Fruit fly (Drosophila melanogaster) whole organism, adult: ENCODE measurements around the gene CG11986.

Source experiments
- CG14711 ChIP-seq: fragments of 200-800 bp; sonication (Bioruptor generic); optimal IDR thresholded peaks from 2 replicates; lab custom pipeline; 2018; ENCODE audit warnings: missing biosample characterization, mild to moderate bottlenecking, missing genetic modification characterization, moderate library complexity
- CG7045 ChIP-seq: fragments of 200-800 bp; sonication (Bioruptor generic); optimal IDR thresholded peaks from 2 replicates; lab custom pipeline; 2017; ENCODE audit warnings: missing biosample characterization, mild to moderate bottlenecking, missing genetic modification characterization
- CG7101 ChIP-seq: fragments of 200-800 bp; sonication (Bioruptor generic); optimal IDR thresholded peaks from 2 replicates; lab custom pipeline; 2018; ENCODE audit warnings: missing biosample characterization, mild to moderate bottlenecking, missing genetic modification characterization, moderate library complexity
- Crg-1 ChIP-seq: fragments of 200-800 bp; sonication (Bioruptor generic); optimal IDR thresholded peaks from 2 replicates; lab custom pipeline; 2016; ENCODE audit warnings: missing biosample characterization, missing genetic modification characterization
- Hr96 ChIP-seq: fragments of 200-800 bp; sonication (Bioruptor generic); optimal IDR thresholded peaks from 2 replicates; lab custom pipeline; 2016; ENCODE audit warnings: missing biosample characterization, missing genetic modification characterization
- Mnt ChIP-seq: fragments of 200-800 bp; sonication (Bioruptor generic); optimal IDR thresholded peaks from 2 replicates; lab custom pipeline; 2016; ENCODE audit warnings: missing biosample characterization, mild to moderate bottlenecking, missing genetic modification characterization
- bab1 ChIP-seq: fragments of 200-800 bp; sonication (Bioruptor generic); optimal IDR thresholded peaks from 3 replicates; lab custom pipeline; 2019; ENCODE audit warnings: missing biosample characterization, mild to moderate bottlenecking, missing genetic modification characterization, moderate library complexity
- cic ChIP-seq: fragments of 200-800 bp; sonication (Bioruptor generic); optimal IDR thresholded peaks from 2 replicates; lab custom pipeline; 2017; ENCODE audit warnings: missing biosample characterization, mild to moderate bottlenecking, missing genetic modification characterization, moderate library complexity
- cnc ChIP-seq, 2 experiments: fragments of >200 bp; optimal IDR thresholded peaks; 2 replicates each; lab custom pipeline; 2017
- kay ChIP-seq: fragments of 200-800 bp; sonication (Bioruptor generic); peaks from one replicate; lab custom pipeline; 2016; ENCODE audit warnings: missing biosample characterization, missing genetic modification characterization, borderline replicate concordance
- ovo ChIP-seq: fragments of 200-800 bp; sonication (Bioruptor generic); optimal IDR thresholded peaks from 2 replicates; lab custom pipeline; 2016; ENCODE audit warnings: missing biosample characterization, missing genetic modification characterization
- pad ChIP-seq: fragments of 200-800 bp; sonication (Bioruptor generic); optimal IDR thresholded peaks from 3 replicates; lab custom pipeline; 2017; ENCODE audit warnings: missing biosample characterization, missing genetic modification characterization, mild to moderate bottlenecking, moderate library complexity, missing genetic modification reagents
- tj ChIP-seq: fragments of 200-800 bp; sonication (Bioruptor generic); optimal IDR thresholded peaks from 3 replicates; lab custom pipeline; 2017; ENCODE audit warnings: missing biosample characterization, mild to moderate bottlenecking, missing genetic modification characterization, moderate library complexity
- toe ChIP-seq: fragments of 200-800 bp; sonication (Bioruptor generic); optimal IDR thresholded peaks from 2 replicates; lab custom pipeline; 2016; ENCODE audit warnings: missing biosample characterization, missing genetic modification characterization

DNA sequence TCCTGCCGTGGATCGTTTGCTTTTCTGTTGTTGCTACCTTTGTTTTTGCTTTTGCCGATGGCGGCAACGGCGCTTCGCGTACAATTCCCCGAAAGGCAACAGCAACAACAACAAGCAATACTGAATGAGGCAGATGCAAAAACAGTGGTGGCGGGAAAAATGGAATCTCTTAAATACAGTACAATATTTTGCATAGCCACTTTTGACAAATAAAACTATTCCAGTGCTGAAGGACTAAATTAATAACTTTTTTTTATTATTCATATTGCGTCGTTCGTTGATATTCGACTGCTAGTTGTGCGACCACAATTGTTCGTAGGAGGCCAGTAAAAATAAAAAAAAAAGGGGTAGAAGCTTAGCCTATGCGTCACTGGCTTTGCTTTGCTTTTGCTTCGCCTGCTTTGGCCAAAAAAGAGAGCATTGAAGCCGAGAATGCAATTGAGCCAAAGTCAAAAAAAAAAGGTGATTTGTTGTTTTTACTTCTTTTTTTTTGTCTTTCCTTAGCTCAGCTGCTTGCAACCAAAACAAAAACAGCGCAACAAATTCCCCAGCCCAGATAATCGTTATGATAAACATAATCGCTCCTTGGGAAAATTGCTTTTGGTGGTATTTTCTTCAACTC is 16.7 kb downstream of the CG11986 start:
- TF ChIP-seq Hr96 (GFP tag; lab: Kevin White, UChicago) (peak; percentile 40), bab1 (GFP tag; lab: Kevin White, UChicago) (peak; percentile 73), CG7101 (peak; percentile 73), toe (GFP tag; lab: Kevin White, UChicago) (no peak), kay (GFP tag; lab: Kevin White, UChicago) (peak; percentile 96), ovo (GFP tag; lab: Kevin White, UChicago) (no peak), tj (GFP tag; lab: Kevin White, UChicago) (peak; percentile 19), CG14711 (tag; lab: Kevin White, UChicago) (peak; percentile 75), pad (GFP tag; lab: Kevin White, UChicago) (peak; percentile 40), Crg-1 (no peak), cic (GFP tag; lab: Kevin White, UChicago) (no peak), CG7045 (GFP tag; lab: Kevin White, UChicago) (peak; percentile 51), Mnt (no peak), cnc (optimal IDR thresholded peaks at IDR 0.05; lab: Kevin White, UChicago) (no peak)
